Worm (Caenorhabditis elegans): ENCODE measurements around the gene pro-1.

ce11 chrII:10515422-10515821 is 26.4 kb downstream of the pro-1 start:
- TF ChIP-seq T22C8.4 (GFP tag; IDR thresholded peaks at IDR 0.05) (no peak), ref-1 (GFP tag; conservative IDR thresholded peaks at IDR 0.05) (no peak), flt-1 (GFP tag; IDR thresholded peaks at IDR 0.05) (no peak), klf-2 (GFP tag; conservative IDR thresholded peaks at IDR 0.05) (no peak), med-1 (GFP tag; optimal IDR thresholded peaks at IDR 0.05; ENCODE audit: insufficient read depth) (no peak), ztf-23 (GFP tag; IDR thresholded peaks at IDR 0.05) (no peak), cog-1 (tag; optimal IDR thresholded peaks at IDR 0.05) (no peak), ztf-29 (GFP tag; IDR thresholded peaks at IDR 0.05) (no peak)

Data from whole organism, midembryonic.